Fruit fly (Drosophila melanogaster): ENCODE results near the gene CG10803.

DNA sequence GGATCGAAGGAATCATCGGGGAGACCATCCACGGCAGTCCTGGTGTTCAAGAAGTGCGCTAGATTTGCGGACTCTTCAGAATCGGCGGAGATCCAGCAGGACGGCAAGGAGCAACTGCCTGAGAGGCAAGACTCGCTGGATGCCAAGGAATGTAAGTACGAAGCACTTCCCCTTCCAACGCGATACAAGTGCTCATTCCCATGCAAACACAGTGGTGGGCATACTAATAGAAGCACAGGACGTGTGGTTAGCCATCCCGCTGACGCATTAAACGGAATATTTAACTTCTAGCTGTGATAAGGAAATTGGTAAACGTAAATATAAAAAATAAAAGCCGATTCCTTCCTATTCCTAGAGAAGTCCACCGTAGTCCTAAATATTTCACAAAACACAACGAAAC, 421 bp downstream of the CG10803 start:
- TF ChIP-seq Myc (optimal IDR thresholded peaks at IDR 0.05): no peak
- TF ChIP-seq h (GFP tag; optimal IDR thresholded peaks at IDR 0.05): no peak
- TF ChIP-seq rgr (GFP tag; optimal IDR thresholded peaks at IDR 0.05): no peak
- no peak for TF ChIP-seq psq (GFP tag; optimal IDR thresholded peaks at IDR 0.05)
- no peak for TF ChIP-seq Vsx2 (GFP tag; optimal IDR thresholded peaks at IDR 0.05; ENCODE audit: partially characterized antibody)
- no peak for TF ChIP-seq usp (GFP tag; optimal IDR thresholded peaks at IDR 0.05)
- no peak for TF ChIP-seq Hr83 (GFP tag; optimal IDR thresholded peaks at IDR 0.05; ENCODE audit: poor library complexity, severe bottlenecking)
- TF ChIP-seq Abd-B (GFP tag; optimal IDR thresholded peaks at IDR 0.05): no peak
- no peak for TF ChIP-seq tai (GFP tag; optimal IDR thresholded peaks at IDR 0.05)
- no peak for TF ChIP-seq br (GFP tag; optimal IDR thresholded peaks at IDR 0.05)
- TF ChIP-seq Dfd (GFP tag; optimal IDR thresholded peaks at IDR 0.05): no peak

Measured in whole organism, wandering third instar larva.